Worm (Caenorhabditis elegans) whole organism, young adult: ENCODE data around the gene F07E5.12.

ENCODE experiments used
- B0035.1 ChIP-seq: sonication (generic microtip); optimal IDR thresholded peaks from 2 replicates; lab custom pipeline; 2016; ENCODE audit warnings: missing genetic modification characterization, mild to moderate bottlenecking, missing compliant biosample characterization, missing genotype, missing genetic modification reagents
- C06A6.2 ChIP-seq: fragments of 200-800 bp; sonication (Bioruptor generic); conservative IDR thresholded peaks from 2 replicates; pipeline ENCODE4 v1.3.6; 2022; ENCODE audit warnings: missing genetic modification characterization, missing compliant biosample characterization
- F23B12.7 ChIP-seq: sonication (generic microtip); optimal IDR thresholded peaks from 2 replicates; lab custom pipeline; 2017; ENCODE audit warnings: missing genetic modification characterization, mild to moderate bottlenecking, missing compliant biosample characterization, antibody characterized with exemption, moderate library complexity; ENCODE audit not compliant: insufficient read depth
- F37B4.10 ChIP-seq: fragments of 200-800 bp; sonication (Bioruptor generic); IDR thresholded peaks from 2 replicates; pipeline ENCODE4 v1.3.6; 2022; ENCODE audit warnings: missing genetic modification characterization, missing compliant biosample characterization
- F39B2.1 ChIP-seq: fragments of 200-800 bp; sonication (Bioruptor generic); IDR thresholded peaks from 2 replicates; pipeline ENCODE4 v1.3.6; 2022; ENCODE audit warnings: missing genetic modification reagents, missing genetic modification characterization, missing compliant biosample characterization
- F52B5.7 ChIP-seq: sonication (generic microtip); optimal IDR thresholded peaks from 2 replicates; lab custom pipeline; 2016; ENCODE audit warnings: mild to moderate bottlenecking, missing genetic modification characterization, missing compliant biosample characterization
- K11D2.4 ChIP-seq: fragments of 200-800 bp; sonication (Bioruptor generic); IDR thresholded peaks from 2 replicates; pipeline ENCODE4 v1.3.6; 2022; ENCODE audit warnings: missing genetic modification reagents, missing genetic modification characterization, missing compliant biosample characterization
- attf-3 ChIP-seq: fragments of 200-800 bp; sonication (Bioruptor generic); conservative IDR thresholded peaks from 2 replicates; pipeline ENCODE4 v1.3.6; 2022; ENCODE audit warnings: missing genetic modification reagents, missing genetic modification characterization, missing compliant biosample characterization
- cebp-1 ChIP-seq, 2 experiments: fragments of 200-800 bp in 1 of 2; sonication (Bioruptor generic) in 1 of 2; sonication (generic microtip) in 1 of 2; IDR thresholded peaks in 1 of 2; optimal IDR thresholded peaks in 1 of 2; 2 replicates each; pipeline versions ENCODE4 v1.3.6 to Lab custom; 2017 to 2022; ENCODE audit warnings: missing compliant biosample characterization in 2 of 2, missing genetic modification characterization in 2 of 2, mild to moderate bottlenecking in 1 of 2, missing genetic modification reagents in 1 of 2, moderate library complexity in 1 of 2
- cebp-2 ChIP-seq: fragments of 200-800 bp; sonication (Bioruptor generic); IDR thresholded peaks from 2 replicates; pipeline ENCODE4 v1.3.6; 2022; ENCODE audit warnings: missing genetic modification characterization, missing compliant biosample characterization
- hlh-12 ChIP-seq: sonication (generic microtip); optimal IDR thresholded peaks from 2 replicates; lab custom pipeline; 2016; ENCODE audit warnings: missing genetic modification characterization, missing compliant biosample characterization
- hlh-26 ChIP-seq: fragments of 200-800 bp; sonication (Bioruptor generic); conservative IDR thresholded peaks from 2 replicates; pipeline ENCODE4 v1.3.6; 2022; ENCODE audit warnings: missing genetic modification reagents, missing genetic modification characterization, missing compliant biosample characterization
- lin-40 ChIP-seq: sonication (generic microtip); optimal IDR thresholded peaks from 2 replicates; lab custom pipeline; 2016; ENCODE audit warnings: missing genetic modification characterization, mild to moderate bottlenecking, missing compliant biosample characterization, missing genotype, missing genetic modification reagents
- lin-54 ChIP-seq: fragments of 200-800 bp; sonication (Bioruptor generic); optimal IDR thresholded peaks from 2 replicates; lab custom pipeline; 2018; ENCODE audit warnings: mild to moderate bottlenecking, missing genetic modification characterization, missing compliant biosample characterization
- lsl-1 ChIP-seq: fragments of 200-800 bp; sonication (Bioruptor generic); optimal IDR thresholded peaks from 2 replicates; lab custom pipeline; 2018; ENCODE audit warnings: mild to moderate bottlenecking, missing genetic modification characterization, moderate library complexity, missing compliant biosample characterization
- lsy-27 ChIP-seq: sonication (generic microtip); optimal IDR thresholded peaks from 2 replicates; lab custom pipeline; 2017; ENCODE audit warnings: missing genetic modification characterization, mild to moderate bottlenecking, missing compliant biosample characterization, antibody characterized with exemption, missing genotype, borderline replicate concordance; ENCODE audit not compliant: insufficient read depth
- madf-3 ChIP-seq: fragments of 200-800 bp; sonication (Bioruptor generic); IDR thresholded peaks from 2 replicates; pipeline ENCODE4 v1.3.6; 2022; ENCODE audit warnings: missing genetic modification reagents, missing genetic modification characterization, missing compliant biosample characterization
- mel-28 ChIP-seq: sonication (generic microtip); optimal IDR thresholded peaks from 2 replicates; lab custom pipeline; 2016; ENCODE audit warnings: borderline replicate concordance, mild to moderate bottlenecking, missing genetic modification characterization, missing compliant biosample characterization
- nfya-1 ChIP-seq: sonication (generic microtip); optimal IDR thresholded peaks from 2 replicates; lab custom pipeline; 2017; ENCODE audit warnings: antibody characterized with exemption, missing compliant biosample characterization, missing genetic modification characterization, borderline replicate concordance; ENCODE audit not compliant: insufficient read depth
- nfya-2 ChIP-seq: fragments of 200-800 bp; sonication (Bioruptor generic); IDR thresholded peaks from 2 replicates; pipeline ENCODE4 v1.3.6; 2022; ENCODE audit warnings: missing genetic modification reagents, missing genetic modification characterization, missing compliant biosample characterization
- nhr-80 ChIP-seq: sonication (generic microtip); optimal IDR thresholded peaks from 2 replicates; lab custom pipeline; 2016; ENCODE audit warnings: missing genetic modification characterization, missing compliant biosample characterization
- rec-8 ChIP-seq, 2 experiments: sonication (generic microtip); optimal IDR thresholded peaks; 2 replicates each; lab custom pipeline; 2016; ENCODE audit warnings: mild to moderate bottlenecking in 2 of 2, missing genetic modification characterization in 2 of 2, missing genetic modification reagents in 2 of 2, missing genotype in 2 of 2, missing biosample characterization in 1 of 2, missing compliant biosample characterization in 1 of 2, moderate library complexity in 1 of 2
- sdz-38 ChIP-seq: sonication (generic microtip); optimal IDR thresholded peaks from 2 replicates; lab custom pipeline; 2016; ENCODE audit warnings: missing genotype, missing genetic modification characterization, missing compliant biosample characterization
- sea-2 ChIP-seq: fragments of 200-800 bp; sonication (Bioruptor generic); IDR thresholded peaks from 2 replicates; pipeline ENCODE4 v1.3.6; 2022; ENCODE audit warnings: missing genetic modification characterization, missing compliant biosample characterization
- snpc-1.3 ChIP-seq: sonication (generic microtip); optimal IDR thresholded peaks from 2 replicates; lab custom pipeline; 2017; ENCODE audit warnings: missing genetic modification characterization, mild to moderate bottlenecking, missing compliant biosample characterization, antibody characterized with exemption, moderate library complexity, missing genotype, missing genetic modification reagents; ENCODE audit not compliant: insufficient read depth
- unc-130 ChIP-seq: sonication (generic microtip); optimal IDR thresholded peaks from 2 replicates; lab custom pipeline; 2016; ENCODE audit warnings: missing genetic modification reagents, missing genetic modification characterization, missing compliant biosample characterization
- xnd-1 ChIP-seq: sonication (generic microtip); optimal IDR thresholded peaks from 2 replicates; lab custom pipeline; 2016; ENCODE audit warnings: missing genotype, missing genetic modification reagents, missing genetic modification characterization, missing compliant biosample characterization
- zim-3 ChIP-seq: sonication (generic microtip); optimal IDR thresholded peaks from 2 replicates; lab custom pipeline; 2017; ENCODE audit warnings: mild to moderate bottlenecking, missing genetic modification characterization, moderate library complexity, missing compliant biosample characterization
- ztf-26 ChIP-seq: sonication (generic microtip); optimal IDR thresholded peaks from 2 replicates; lab custom pipeline; 2017; ENCODE audit warnings: missing genetic modification characterization, missing compliant biosample characterization
- ztf-28 ChIP-seq: fragments of 200-800 bp; sonication (Bioruptor generic); IDR thresholded peaks from 2 replicates; pipeline ENCODE4 v1.3.6; 2022; ENCODE audit warnings: missing genetic modification reagents, missing genetic modification characterization, missing compliant biosample characterization
- ztf-6 ChIP-seq: fragments of 200-800 bp; sonication (Bioruptor generic); IDR thresholded peaks from 2 replicates; pipeline ENCODE4 v1.3.6; 2022; ENCODE audit warnings: missing genetic modification reagents, missing genetic modification characterization, missing compliant biosample characterization

F07E5.12 gene

DNA sequence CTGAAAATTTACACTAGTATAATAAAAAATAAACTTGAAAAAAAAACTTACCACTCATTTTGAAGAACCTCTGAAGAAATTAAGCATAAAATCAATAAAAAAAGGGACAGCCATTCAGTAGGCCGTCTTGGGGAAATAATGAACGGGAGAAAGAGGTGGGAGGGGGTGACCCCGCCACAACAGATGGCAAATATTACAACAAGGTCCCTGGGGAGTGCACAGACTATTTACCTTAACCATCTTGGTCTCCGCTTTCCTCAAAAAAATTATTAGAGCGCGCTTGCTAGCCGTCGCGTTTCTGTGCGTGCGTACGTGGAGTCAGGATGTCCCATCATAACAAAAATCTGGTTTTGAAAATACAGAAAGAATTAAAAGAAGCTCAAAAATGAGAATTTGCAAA lies 24.2 kb downstream of the F07E5.12 start, which contains the start of gene T16A1.10:
T16A1.10 (minus strand) TSS at position 123 of the 400 bp plus-strand sequence.
- TF ChIP-seq snpc-1.3 (tag; lab: Kevin White, UChicago) (no peak), lsl-1 (GFP tag; lab: Kevin White, UChicago) (no peak), B0035.1 (tag; lab: Kevin White, UChicago) (no peak), nfya-2 (GFP tag; lab: Robert Waterston, UW) (no peak), hlh-26 (no peak), F37B4.10 (GFP tag; lab: Robert Waterston, UW) (no peak), attf-3 (no peak), nhr-80 (tag; lab: Kevin White, UChicago) (no peak), sea-2 (GFP tag; lab: Robert Waterston, UW) (no peak)

DNA sequence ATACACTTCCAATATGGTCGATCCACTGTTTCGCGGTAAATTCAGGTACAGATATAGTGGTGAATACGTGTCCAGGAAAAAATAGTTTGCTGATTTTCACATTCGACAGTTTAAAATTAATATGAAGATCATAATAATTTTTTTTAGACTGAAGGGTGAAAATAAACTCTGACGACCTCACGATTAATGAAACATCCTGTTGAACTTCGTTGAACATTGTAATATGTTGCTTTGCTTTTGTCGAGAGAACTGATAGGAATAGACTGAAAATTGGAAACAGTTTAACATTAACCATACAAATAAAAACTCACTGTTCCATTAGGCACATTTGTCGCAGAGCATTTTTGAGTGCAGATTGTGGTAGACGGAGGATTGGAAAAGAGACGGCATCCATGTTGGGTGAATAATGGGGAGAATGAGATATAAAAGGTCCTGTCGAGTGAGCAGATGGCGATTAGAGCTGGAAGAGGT lies 25.7 kb downstream of the F07E5.12 start, which contains the start of gene fbxb-37:
fbxb-37 (minus strand) TSS at position 421 of the 471 bp plus-strand sequence.
- TF ChIP-seq zim-3 (no peak), F52B5.7 (tag; lab: Kevin White, UChicago) (no peak), mel-28 (tag; lab: Kevin White, UChicago) (no peak), xnd-1 (tag; lab: Kevin White, UChicago) (no peak), C06A6.2 (GFP tag; lab: Robert Waterston, UW) (no peak), K11D2.4 (no peak), sdz-38 (no peak), F23B12.7 (no peak)

- no peak for TF ChIP-seq lin-54
- TF ChIP-seq ztf-6: no peak
- no peak for TF ChIP-seq unc-130 (GFP tag; lab: Kevin White, UChicago)
- no peak for TF ChIP-seq lsl-1 (GFP tag; lab: Kevin White, UChicago)
- TF ChIP-seq hlh-12: no peak
- TF ChIP-seq madf-3 (GFP tag; lab: Robert Waterston, UW): no peak
- no peak for TF ChIP-seq lsy-27 (tag; lab: Kevin White, UChicago)
- no peak for TF ChIP-seq F39B2.1 (GFP tag; lab: Robert Waterston, UW)
- no peak for TF ChIP-seq rec-8 (tag; optimal IDR thresholded peaks at IDR 0.05; lab: Kevin White, UChicago)
- no peak for TF ChIP-seq nfya-1 (tag; lab: Kevin White, UChicago)
- TF ChIP-seq cebp-1 (GFP tag; IDR thresholded peaks at IDR 0.05; lab: Robert Waterston, UW): no peak
- no peak for TF ChIP-seq cebp-1 (tag; optimal IDR thresholded peaks at IDR 0.05; lab: Kevin White, UChicago)
- no peak for TF ChIP-seq xnd-1 (tag; lab: Kevin White, UChicago)
- TF ChIP-seq lin-40 (tag; lab: Kevin White, UChicago): no peak
- TF ChIP-seq C06A6.2 (GFP tag; lab: Robert Waterston, UW): no peak
- no peak for TF ChIP-seq cebp-2 (GFP tag; lab: Robert Waterston, UW)
- no peak for TF ChIP-seq ztf-28 (GFP tag; lab: Robert Waterston, UW)
- no peak for TF ChIP-seq ztf-26 (tag; lab: Kevin White, UChicago)
Observed at ce11 chrII:2094924-2095650, 27.3 kb downstream of the F07E5.12 start, which contains the start of gene T16A1.2. Gene T16A1.2 (plus strand): TSS chrII:2095600.
